Worm (Caenorhabditis elegans): ENCODE results near the gene oac-46.

- TF ChIP-seq unc-39 (tag; optimal IDR thresholded peaks at IDR 0.05), result no peak
- TF ChIP-seq ztf-11 (tag; optimal IDR thresholded peaks at IDR 0.05), result no peak
- no peak for TF ChIP-seq lin-13 (GFP tag; optimal IDR thresholded peaks at IDR 0.05)
These were observed 6.0 kb downstream of the oac-46 start for ce11 chrII:8845932-8846331.

All from whole organism, L2 larva.